Fruit fly (Drosophila melanogaster) whole organism, embryonic: ENCODE data around the gene Pcyt1.

Source experiments
- Bteb2 ChIP-seq: fragments of 200-800 bp; sonication (Bioruptor generic); optimal IDR thresholded peaks from 2 replicates; lab custom pipeline; 2016; ENCODE audit warnings: missing biosample characterization, missing genetic modification characterization
- CG10654 ChIP-seq: fragments of 200-800 bp; sonication (Bioruptor generic); optimal IDR thresholded peaks from 2 replicates; lab custom pipeline; 2016; ENCODE audit warnings: missing biosample characterization, missing genetic modification characterization
- CG10959 ChIP-seq: fragments of 200-800 bp; sonication (Bioruptor generic); IDR thresholded peaks from 2 replicates; pipeline ENCODE4 v1.3.6; 2022; ENCODE audit warnings: missing biosample characterization, missing genetic modification characterization
- CG10979 ChIP-seq: fragments of 200-800 bp; sonication (Bioruptor generic); optimal IDR thresholded peaks from 2 replicates; lab custom pipeline; 2018; ENCODE audit warnings: missing biosample characterization, mild to moderate bottlenecking, missing genetic modification characterization, moderate library complexity
- CG12155 ChIP-seq: fragments of 200-800 bp; sonication (Bioruptor generic); optimal IDR thresholded peaks from 3 replicates; lab custom pipeline; 2016; ENCODE audit warnings: missing biosample characterization, missing genetic modification characterization
- CG1603 ChIP-seq: fragments of 200-800 bp; sonication (Bioruptor generic); optimal IDR thresholded peaks from 2 replicates; lab custom pipeline; 2019; ENCODE audit warnings: missing biosample characterization, mild to moderate bottlenecking, missing genetic modification characterization, moderate library complexity
- CG17359 ChIP-seq: fragments of 200-800 bp; sonication (Bioruptor generic); optimal IDR thresholded peaks from 3 replicates; lab custom pipeline; 2018; ENCODE audit warnings: missing biosample characterization, mild to moderate bottlenecking, missing genetic modification characterization, moderate library complexity
- CG1832 ChIP-seq: fragments of 200-800 bp; sonication (Bioruptor generic); optimal IDR thresholded peaks from 2 replicates; lab custom pipeline; 2017; ENCODE audit warnings: missing biosample characterization, mild to moderate bottlenecking, missing genetic modification characterization, inconsistent platforms
- CG18599 ChIP-seq: fragments of 200-800 bp; sonication (Bioruptor generic); optimal IDR thresholded peaks from 3 replicates; lab custom pipeline; 2017; ENCODE audit warnings: missing biosample characterization, missing genetic modification characterization, mild to moderate bottlenecking, moderate library complexity, missing genetic modification reagents
- CG2202 ChIP-seq: fragments of 200-800 bp; sonication (Bioruptor generic); optimal IDR thresholded peaks from 2 replicates; lab custom pipeline; 2018; ENCODE audit warnings: missing biosample characterization, mild to moderate bottlenecking, missing genetic modification characterization
- CG3407 ChIP-seq: fragments of 200-800 bp; sonication (Bioruptor generic); optimal IDR thresholded peaks from 2 replicates; lab custom pipeline; 2018; ENCODE audit warnings: missing biosample characterization, mild to moderate bottlenecking, missing genetic modification characterization
- CG42726 ChIP-seq: fragments of 200-800 bp; sonication (Bioruptor generic); IDR thresholded peaks from 2 replicates; pipeline ENCODE4 v1.3.6; 2022; ENCODE audit warnings: missing biosample characterization, missing genetic modification characterization; ENCODE audit not compliant: partially characterized antibody
- CG6254 ChIP-seq: fragments of 200-800 bp; sonication (Bioruptor generic); optimal IDR thresholded peaks from 3 replicates; lab custom pipeline; 2017; ENCODE audit warnings: mild to moderate bottlenecking, missing biosample characterization, missing genetic modification reagents, missing genetic modification characterization
- CG9817 ChIP-seq: fragments of 200-800 bp; sonication (Bioruptor generic); optimal IDR thresholded peaks from 2 replicates; lab custom pipeline; 2018; ENCODE audit warnings: missing biosample characterization, mild to moderate bottlenecking, missing genetic modification characterization, moderate library complexity
- Camta ChIP-seq: fragments of 200-800 bp; sonication (Bioruptor generic); optimal IDR thresholded peaks from 2 replicates; lab custom pipeline; 2016; ENCODE audit warnings: missing biosample characterization, missing genetic modification characterization
- CrebB ChIP-seq: fragments of 200-800 bp; sonication (Bioruptor generic); optimal IDR thresholded peaks from 3 replicates; lab custom pipeline; 2018; ENCODE audit warnings: missing biosample characterization, mild to moderate bottlenecking, missing genetic modification characterization
- Deaf1 ChIP-seq: fragments of 200-800 bp; optimal IDR thresholded peaks from 3 replicates; lab custom pipeline; 2019; ENCODE audit warnings: missing biosample characterization, mild to moderate bottlenecking, missing genetic modification characterization, moderate library complexity
- E2f2 ChIP-seq: fragments of 200-800 bp; sonication (Bioruptor generic); IDR thresholded peaks from 2 replicates; pipeline ENCODE4 v1.3.6; 2022; ENCODE audit warnings: missing biosample characterization, missing genetic modification characterization
- Ets97D ChIP-seq: fragments of 200-800 bp; sonication (Bioruptor generic); optimal IDR thresholded peaks from 3 replicates; lab custom pipeline; 2016; ENCODE audit warnings: missing biosample characterization, missing genetic modification characterization
- Gsc ChIP-seq: fragments of 200-800 bp; sonication (Bioruptor generic); IDR thresholded peaks from 2 replicates; pipeline ENCODE4 v1.3.6; 2022; ENCODE audit warnings: missing biosample characterization, missing genetic modification characterization
- H15 ChIP-seq: fragments of 200-800 bp; sonication (Bioruptor generic); IDR thresholded peaks from 3 replicates; pipeline ENCODE4 v1.3.6; 2022; ENCODE audit warnings: missing biosample characterization, missing genetic modification characterization
- Hr39 ChIP-seq: fragments of >200 bp; optimal IDR thresholded peaks from 2 replicates; lab custom pipeline; 2017
- Hsf ChIP-seq: fragments of 200-800 bp; sonication (Bioruptor generic); optimal IDR thresholded peaks from 3 replicates; lab custom pipeline; 2016; ENCODE audit warnings: missing biosample characterization, missing genetic modification characterization
- Max ChIP-seq: fragments of 200-800 bp; sonication (Bioruptor generic); optimal IDR thresholded peaks from 2 replicates; lab custom pipeline; 2016; ENCODE audit warnings: missing biosample characterization, mild to moderate bottlenecking, missing genetic modification characterization
- Myb ChIP-seq: fragments of 200-800 bp; sonication (Bioruptor generic); optimal IDR thresholded peaks from 2 replicates; lab custom pipeline; 2016; ENCODE audit warnings: missing biosample characterization, missing genetic modification characterization
- NfI ChIP-seq: fragments of 200-800 bp; sonication (Bioruptor generic); optimal IDR thresholded peaks from 3 replicates; lab custom pipeline; 2018; ENCODE audit warnings: missing biosample characterization, mild to moderate bottlenecking, missing genetic modification characterization, moderate library complexity
- Ravus ChIP-seq: fragments of 200-800 bp; sonication (Bioruptor generic); IDR thresholded peaks from 2 replicates; pipeline ENCODE4 v1.3.6; 2022; ENCODE audit warnings: missing biosample characterization, missing genetic modification characterization
- Tbp ChIP-seq: fragments of >200 bp; optimal IDR thresholded peaks from 2 replicates; lab custom pipeline; 2018; ENCODE audit warnings: missing biosample characterization, missing genetic modification characterization
- Usf ChIP-seq: fragments of 200-800 bp; sonication (Bioruptor generic); optimal IDR thresholded peaks from 2 replicates; lab custom pipeline; 2017; ENCODE audit warnings: missing genotype, missing biosample characterization, missing genetic modification characterization
- YL-1 ChIP-seq: fragments of 200-800 bp; sonication (Bioruptor generic); optimal IDR thresholded peaks from 3 replicates; lab custom pipeline; 2017; ENCODE audit warnings: missing biosample characterization, mild to moderate bottlenecking, missing genetic modification characterization
- ase ChIP-seq: fragments of 200-800 bp; sonication (Bioruptor generic); IDR thresholded peaks from 3 replicates; pipeline ENCODE4 v1.3.6; 2022; ENCODE audit warnings: missing biosample characterization, missing genetic modification characterization
- bab2 ChIP-seq: fragments of 200-800 bp; sonication (Bioruptor generic); optimal IDR thresholded peaks from 2 replicates; lab custom pipeline; 2016; ENCODE audit warnings: missing biosample characterization, missing genetic modification characterization
- bbx ChIP-seq: fragments of 200-800 bp; sonication (Bioruptor generic); IDR thresholded peaks from 2 replicates; pipeline ENCODE4 v1.3.6; 2022; ENCODE audit warnings: missing biosample characterization, missing genetic modification characterization; ENCODE audit not compliant: partially characterized antibody
- bcd ChIP-seq: fragments of 200-800 bp; sonication (Bioruptor generic); optimal IDR thresholded peaks from 2 replicates; lab custom pipeline; 2017; ENCODE audit warnings: missing biosample characterization, mild to moderate bottlenecking, missing genetic modification characterization
- crc ChIP-seq: fragments of 200-800 bp; sonication (Bioruptor generic); optimal IDR thresholded peaks from 2 replicates; lab custom pipeline; 2016; ENCODE audit warnings: missing biosample characterization, missing genetic modification characterization
- danr ChIP-seq: fragments of 200-800 bp; sonication (Bioruptor generic); IDR thresholded peaks from 2 replicates; pipeline ENCODE4 v1.3.6; 2022; ENCODE audit warnings: missing biosample characterization, missing genetic modification characterization
- dimm ChIP-seq: fragments of 200-800 bp; sonication (Bioruptor generic); IDR thresholded peaks from 2 replicates; pipeline ENCODE4 v1.3.6; 2022; ENCODE audit warnings: missing biosample characterization, missing genetic modification characterization
- gcm ChIP-seq: fragments of 200-800 bp; sonication (Bioruptor generic); optimal IDR thresholded peaks from 2 replicates; lab custom pipeline; 2019; ENCODE audit warnings: missing biosample characterization, mild to moderate bottlenecking, missing genetic modification characterization, moderate library complexity
- gro ChIP-seq: fragments of 200-800 bp; sonication (Bioruptor generic); optimal IDR thresholded peaks from 2 replicates; lab custom pipeline; 2016; ENCODE audit warnings: missing biosample characterization, missing genetic modification characterization
- gsb ChIP-seq: fragments of 200-800 bp; sonication (Bioruptor generic); IDR thresholded peaks from 2 replicates; pipeline ENCODE4 v1.3.6; 2022; ENCODE audit warnings: missing biosample characterization, missing genetic modification characterization
- gt ChIP-seq: fragments of 200-800 bp; sonication (Bioruptor generic); IDR thresholded peaks from 2 replicates; pipeline ENCODE4 v1.3.6; 2022; ENCODE audit warnings: missing biosample characterization, missing genetic modification characterization
- ken ChIP-seq: fragments of 200-800 bp; sonication (Bioruptor generic); IDR thresholded peaks from 3 replicates; pipeline ENCODE4 v1.3.6; 2022; ENCODE audit warnings: missing biosample characterization, missing genetic modification characterization
- lilli ChIP-seq: fragments of 200-800 bp; sonication (Bioruptor generic); optimal IDR thresholded peaks from 3 replicates; lab custom pipeline; 2016; ENCODE audit warnings: missing biosample characterization, missing genetic modification characterization
- lmd ChIP-seq: fragments of 200-800 bp; sonication (Bioruptor generic); IDR thresholded peaks from 2 replicates; pipeline ENCODE4 v1.3.6; 2022; ENCODE audit warnings: missing biosample characterization, missing genetic modification characterization
- luna ChIP-seq: fragments of 200-800 bp; sonication (Bioruptor generic); optimal IDR thresholded peaks from 2 replicates; lab custom pipeline; 2016; ENCODE audit warnings: missing biosample characterization, missing genetic modification characterization
- oc ChIP-seq: fragments of 200-800 bp; sonication (Bioruptor generic); optimal IDR thresholded peaks from 2 replicates; lab custom pipeline; 2018; ENCODE audit warnings: missing biosample characterization, mild to moderate bottlenecking, missing genetic modification characterization, moderate library complexity
- org-1 ChIP-seq: fragments of 200-800 bp; sonication (Bioruptor generic); optimal IDR thresholded peaks from 2 replicates; lab custom pipeline; 2017; ENCODE audit warnings: missing biosample characterization, missing genetic modification characterization
- pita ChIP-seq: fragments of 200-800 bp; sonication (Bioruptor generic); optimal IDR thresholded peaks from 2 replicates; lab custom pipeline; 2017; ENCODE audit warnings: missing biosample characterization, mild to moderate bottlenecking, missing genetic modification characterization
- sisA ChIP-seq: fragments of 200-800 bp; sonication (Bioruptor generic); IDR thresholded peaks from 2 replicates; pipeline ENCODE4 v1.3.6; 2022; ENCODE audit warnings: missing biosample characterization, missing genetic modification characterization
- sqz ChIP-seq: fragments of 200-800 bp; sonication (Bioruptor generic); optimal IDR thresholded peaks from 3 replicates; lab custom pipeline; 2018; ENCODE audit warnings: missing biosample characterization, mild to moderate bottlenecking, missing genetic modification characterization
- tup ChIP-seq: fragments of 200-800 bp; sonication (Bioruptor generic); optimal IDR thresholded peaks from 2 replicates; lab custom pipeline; 2016; ENCODE audit warnings: missing biosample characterization, mild to moderate bottlenecking, missing genetic modification characterization, moderate library complexity
- yki ChIP-seq: fragments of >200 bp; optimal IDR thresholded peaks from 3 replicates; lab custom pipeline; 2018

Gene Pcyt1

DNA sequence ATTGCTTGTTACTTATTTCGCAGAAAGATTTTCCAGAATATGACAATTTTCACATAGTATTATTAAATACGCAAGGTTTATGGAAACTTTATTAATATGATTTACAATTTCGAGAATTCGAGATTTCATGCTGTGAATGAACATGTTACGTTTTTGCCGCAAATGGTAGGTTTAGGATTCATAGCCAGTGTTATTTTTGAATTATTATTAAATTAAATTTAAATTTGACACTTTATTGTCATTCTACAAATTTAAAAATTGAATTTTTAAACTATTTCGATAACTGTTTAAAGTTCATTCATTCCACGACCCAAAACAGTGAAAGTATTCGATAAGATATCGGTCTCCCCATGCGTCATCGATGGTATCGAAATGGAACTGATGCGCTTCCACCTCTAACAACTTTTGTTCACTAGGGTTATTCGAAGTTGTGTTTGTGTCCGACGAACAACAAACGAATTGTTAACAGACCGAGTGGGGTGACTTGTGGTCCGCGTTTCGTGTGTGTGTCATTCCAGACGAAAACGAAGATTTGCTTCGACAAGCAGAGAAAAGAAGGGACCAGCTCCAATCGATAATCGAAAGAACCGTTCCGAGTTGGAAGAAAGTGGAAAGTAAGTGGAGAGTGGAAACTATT, at the start of gene Pcyt1, which contains the start of gene CG32313 (continued):
- TF ChIP-seq gro (GFP tag; lab: Kevin White, UChicago), result peak; percentile 76
- TF ChIP-seq lmd (GFP tag; lab: Robert Waterston, UW), result no peak
- no peak for TF ChIP-seq org-1 (GFP tag; lab: Kevin White, UChicago)
- no peak for TF ChIP-seq CG18599 (GFP tag; lab: Kevin White, UChicago)
- peak; percentile 12 for TF ChIP-seq CG12155
- no peak for TF ChIP-seq CG6254 (GFP tag; lab: Kevin White, UChicago)
- peak; percentile 40 for TF ChIP-seq lilli (GFP tag; lab: Kevin White, UChicago)
- TF ChIP-seq Tbp (GFP tag; lab: Kevin White, UChicago), result no peak
- no peak for TF ChIP-seq Gsc (GFP tag; lab: Robert Waterston, UW)
- TF ChIP-seq CG10979 (tag; lab: Kevin White, UChicago), result peak; percentile 11
- TF ChIP-seq ken (GFP tag; lab: Robert Waterston, UW), result no peak
- TF ChIP-seq NfI (GFP tag; lab: Kevin White, UChicago), result peak; percentile 20
- peak; percentile 77 for TF ChIP-seq CG1603
- no peak for TF ChIP-seq gsb
- peak; percentile 46 for TF ChIP-seq Ets97D (GFP tag; lab: Kevin White, UChicago)
- TF ChIP-seq Camta (GFP tag; lab: Kevin White, UChicago), result no peak
- TF ChIP-seq CG2202 (tag; lab: Kevin White, UChicago), result peak; percentile 5
- no peak for TF ChIP-seq CrebB (tag; lab: Kevin White, UChicago)
- no peak for TF ChIP-seq sisA (GFP tag; lab: Robert Waterston, UW)
- TF ChIP-seq Hr39, result no peak
- TF ChIP-seq CG10959 (GFP tag; lab: Robert Waterston, UW), result no peak
- no peak for TF ChIP-seq tup (GFP tag; lab: Kevin White, UChicago)
- TF ChIP-seq ase (GFP tag; lab: Robert Waterston, UW), result no peak
- no peak for TF ChIP-seq Hsf (GFP tag; lab: Kevin White, UChicago)
- no peak for TF ChIP-seq Usf (GFP tag; lab: Kevin White, UChicago)
- no peak for TF ChIP-seq CG1832 (GFP tag; lab: Kevin White, UChicago)
- TF ChIP-seq Max (GFP tag; lab: Kevin White, UChicago), result peak; percentile 22
- TF ChIP-seq CG42726 (GFP tag; lab: Robert Waterston, UW), result peak; percentile 86
- no peak for TF ChIP-seq CG9817 (tag; lab: Kevin White, UChicago)
- peak; percentile 17 for TF ChIP-seq CG17359 (tag; lab: Kevin White, UChicago)
- no peak for TF ChIP-seq CG10654
- TF ChIP-seq E2f2 (GFP tag; lab: Robert Waterston, UW), result peak; percentile 81
- TF ChIP-seq pita (GFP tag; lab: Kevin White, UChicago), result no peak
- no peak for TF ChIP-seq crc (GFP tag; lab: Kevin White, UChicago)
- TF ChIP-seq CG3407 (GFP tag; lab: Kevin White, UChicago), result no peak
- TF ChIP-seq luna (GFP tag; lab: Kevin White, UChicago), result no peak
- no peak for TF ChIP-seq Ravus (GFP tag; lab: Robert Waterston, UW)
- no peak for TF ChIP-seq sqz (GFP tag; lab: Kevin White, UChicago)
- peak; percentile 84 for TF ChIP-seq gcm (GFP tag; lab: Kevin White, UChicago)
- peak; percentile 58 for TF ChIP-seq Myb (GFP tag; lab: Kevin White, UChicago)
- TF ChIP-seq bcd (GFP tag; lab: Kevin White, UChicago), result no peak
- TF ChIP-seq dimm (GFP tag; lab: Robert Waterston, UW), result no peak
- no peak for TF ChIP-seq bab2 (GFP tag; lab: Kevin White, UChicago)
- no peak for TF ChIP-seq yki (lab: Kevin White, UChicago)
- TF ChIP-seq bbx, result peak; percentile 94
- TF ChIP-seq Deaf1 (tag; lab: Kevin White, UChicago), result peak; percentile 61
- no peak for TF ChIP-seq Bteb2 (GFP tag; lab: Kevin White, UChicago)
- no peak for TF ChIP-seq H15
- TF ChIP-seq danr, result no peak
- TF ChIP-seq oc (tag; lab: Kevin White, UChicago), result no peak
- TF ChIP-seq gt, result no peak
- peak; percentile 38 for TF ChIP-seq YL-1 (GFP tag; lab: Kevin White, UChicago)
